Fruit fly (Drosophila melanogaster) whole organism, embryonic: ENCODE data around the gene CG4854.

Experiments used
- Antp ChIP-seq: fragments of 200-800 bp; sonication (Bioruptor generic); optimal IDR thresholded peaks from 3 replicates; lab custom pipeline; 2016; ENCODE audit warnings: missing biosample characterization, missing genetic modification characterization
- B-H1 ChIP-seq: fragments of 200-800 bp; sonication (Bioruptor generic); IDR thresholded peaks from 3 replicates; pipeline ENCODE4 v1.3.6; 2022; ENCODE audit warnings: missing biosample characterization, missing genetic modification characterization
- B-H2 ChIP-seq: fragments of 200-800 bp; sonication (Bioruptor generic); optimal IDR thresholded peaks from 2 replicates; lab custom pipeline; 2018; ENCODE audit warnings: missing biosample characterization, mild to moderate bottlenecking, missing genetic modification characterization
- CG10462 ChIP-seq: fragments of 200-800 bp; sonication (Bioruptor generic); optimal IDR thresholded peaks from 2 replicates; lab custom pipeline; 2016; ENCODE audit warnings: missing biosample characterization, missing genetic modification characterization
- CG10543 ChIP-seq: fragments of 200-800 bp; sonication (Bioruptor generic); optimal IDR thresholded peaks from 3 replicates; lab custom pipeline; 2017; ENCODE audit warnings: missing biosample characterization, mild to moderate bottlenecking, missing genetic modification characterization, moderate library complexity
- CG10979 ChIP-seq: fragments of 200-800 bp; sonication (Bioruptor generic); optimal IDR thresholded peaks from 2 replicates; lab custom pipeline; 2018; ENCODE audit warnings: missing biosample characterization, mild to moderate bottlenecking, missing genetic modification characterization, moderate library complexity
- CG11723 ChIP-seq: fragments of 200-800 bp; sonication (Bioruptor generic); optimal IDR thresholded peaks from 2 replicates; lab custom pipeline; 2017; ENCODE audit warnings: missing biosample characterization, mild to moderate bottlenecking, missing genetic modification characterization
- CG12299 ChIP-seq: fragments of 200-800 bp; sonication (Bioruptor generic); optimal IDR thresholded peaks from 2 replicates; lab custom pipeline; 2018; ENCODE audit warnings: missing biosample characterization, mild to moderate bottlenecking, missing genetic modification characterization
- CG12769 ChIP-seq: fragments of 200-800 bp; sonication (Bioruptor generic); optimal IDR thresholded peaks from 2 replicates; lab custom pipeline; 2019; ENCODE audit warnings: missing biosample characterization, mild to moderate bottlenecking, missing genetic modification characterization, moderate library complexity
- CG16813 ChIP-seq: fragments of 200-800 bp; sonication (Bioruptor generic); IDR thresholded peaks from 3 replicates; pipeline ENCODE4 v1.3.6; 2022; ENCODE audit warnings: missing biosample characterization, missing genetic modification characterization; ENCODE audit not compliant: partially characterized antibody
- CG16815 ChIP-seq: fragments of 200-800 bp; sonication (Bioruptor generic); optimal IDR thresholded peaks from 3 replicates; lab custom pipeline; 2017; ENCODE audit warnings: missing biosample characterization, mild to moderate bottlenecking, missing genetic modification characterization
- CG17829 ChIP-seq: fragments of 200-800 bp; optimal IDR thresholded peaks from 2 replicates; lab custom pipeline; 2019; ENCODE audit warnings: missing biosample characterization, mild to moderate bottlenecking, missing genetic modification characterization, moderate library complexity
- CG30431 ChIP-seq: fragments of 200-800 bp; sonication (Bioruptor generic); optimal IDR thresholded peaks from 2 replicates; lab custom pipeline; 2017; ENCODE audit warnings: missing biosample characterization, missing genetic modification characterization
- CG3838 ChIP-seq: fragments of 200-800 bp; sonication (Bioruptor generic); optimal IDR thresholded peaks from 3 replicates; lab custom pipeline; 2016; ENCODE audit warnings: missing biosample characterization, missing genetic modification characterization
- CG4730 ChIP-seq: fragments of 200-800 bp; sonication (Bioruptor generic); IDR thresholded peaks from 2 replicates; pipeline ENCODE4 v1.3.6; 2022; ENCODE audit warnings: missing biosample characterization, missing genetic modification characterization
- CG6272 ChIP-seq: fragments of 200-800 bp; sonication (Bioruptor generic); IDR thresholded peaks from 2 replicates; pipeline ENCODE4 v1.3.6; 2022; ENCODE audit warnings: missing biosample characterization, missing genetic modification characterization
- CG6765 ChIP-seq: fragments of 200-800 bp; sonication (Bioruptor generic); optimal IDR thresholded peaks from 3 replicates; lab custom pipeline; 2017; ENCODE audit warnings: missing biosample characterization, mild to moderate bottlenecking, missing genetic modification characterization
- CG8359 ChIP-seq: fragments of 200-800 bp; sonication (Bioruptor generic); optimal IDR thresholded peaks from 2 replicates; lab custom pipeline; 2017; ENCODE audit warnings: missing biosample characterization, mild to moderate bottlenecking, missing genetic modification characterization, borderline replicate concordance
- CG8944 ChIP-seq: fragments of 200-800 bp; sonication (Bioruptor generic); optimal IDR thresholded peaks from 3 replicates; lab custom pipeline; 2016; ENCODE audit warnings: missing biosample characterization, missing genetic modification characterization
- Camta ChIP-seq: fragments of 200-800 bp; sonication (Bioruptor generic); optimal IDR thresholded peaks from 2 replicates; lab custom pipeline; 2016; ENCODE audit warnings: missing biosample characterization, missing genetic modification characterization
- Dip3 ChIP-seq: fragments of 200-800 bp; sonication (Bioruptor generic); optimal IDR thresholded peaks from 3 replicates; lab custom pipeline; 2016; ENCODE audit warnings: missing biosample characterization, missing genetic modification characterization
- E2f2 ChIP-seq: fragments of 200-800 bp; sonication (Bioruptor generic); IDR thresholded peaks from 2 replicates; pipeline ENCODE4 v1.3.6; 2022; ENCODE audit warnings: missing biosample characterization, missing genetic modification characterization
- Ets97D ChIP-seq: fragments of 200-800 bp; sonication (Bioruptor generic); optimal IDR thresholded peaks from 3 replicates; lab custom pipeline; 2016; ENCODE audit warnings: missing biosample characterization, missing genetic modification characterization
- GATAe ChIP-seq: fragments of 200-800 bp; sonication (Bioruptor generic); conservative IDR thresholded peaks from 2 replicates; pipeline ENCODE4 v1.3.6; 2022; ENCODE audit warnings: missing biosample characterization, missing genetic modification characterization
- Hr3 ChIP-seq: fragments of 200-800 bp; sonication (Bioruptor generic); optimal IDR thresholded peaks from 3 replicates; lab custom pipeline; 2016; ENCODE audit warnings: missing biosample characterization, missing genetic modification characterization
- Kr ChIP-seq: fragments of 200-800 bp; sonication (Bioruptor generic); optimal IDR thresholded peaks from 2 replicates; lab custom pipeline; 2017; ENCODE audit warnings: missing biosample characterization, mild to moderate bottlenecking, missing genetic modification characterization
- Meics ChIP-seq: fragments of 200-800 bp; sonication (Bioruptor generic); optimal IDR thresholded peaks from 2 replicates; lab custom pipeline; 2017; ENCODE audit warnings: missing biosample characterization, mild to moderate bottlenecking, missing genetic modification characterization
- Mrtf ChIP-seq: fragments of 200-800 bp; sonication (Bioruptor generic); IDR thresholded peaks from 3 replicates; pipeline ENCODE4 v1.3.6; 2022; ENCODE audit warnings: missing biosample characterization, missing genetic modification characterization
- Pdp1 ChIP-seq, 2 experiments: fragments of 200-800 bp; sonication (Bioruptor generic); optimal IDR thresholded peaks; 3 replicates each; lab custom pipeline; 2016; ENCODE audit warnings: missing biosample characterization in 2 of 2, missing genetic modification characterization in 2 of 2, mild to moderate bottlenecking in 1 of 2, moderate library complexity in 1 of 2
- Spps ChIP-seq: fragments of 200-800 bp; sonication (Bioruptor generic); optimal IDR thresholded peaks from 2 replicates; lab custom pipeline; 2018; ENCODE audit warnings: missing biosample characterization, mild to moderate bottlenecking, missing genetic modification characterization
- TFAM ChIP-seq: fragments of 200-800 bp; sonication (Bioruptor generic); optimal IDR thresholded peaks from 2 replicates; lab custom pipeline; 2017; ENCODE audit warnings: missing biosample characterization, missing genetic modification characterization, inconsistent platforms
- Usf ChIP-seq: fragments of 200-800 bp; sonication (Bioruptor generic); optimal IDR thresholded peaks from 2 replicates; lab custom pipeline; 2017; ENCODE audit warnings: missing genotype, missing biosample characterization, missing genetic modification characterization
- br ChIP-seq: fragments of >200 bp; optimal IDR thresholded peaks from 2 replicates; lab custom pipeline; 2017
- cas ChIP-seq: fragments of 200-800 bp; sonication (Bioruptor generic); IDR thresholded peaks from 2 replicates; pipeline ENCODE4 v1.3.6; 2022; ENCODE audit warnings: missing biosample characterization, missing genetic modification characterization
- ci ChIP-seq: fragments of 200-800 bp; sonication (Bioruptor generic); IDR thresholded peaks from 3 replicates; pipeline ENCODE4 v1.3.6; 2022; ENCODE audit warnings: missing biosample characterization, missing genetic modification characterization
- dan ChIP-seq: fragments of 200-800 bp; sonication (Bioruptor generic); IDR thresholded peaks from 2 replicates; pipeline ENCODE4 v1.3.6; 2022; ENCODE audit warnings: missing biosample characterization, missing genetic modification characterization
- dati ChIP-seq: fragments of 200-800 bp; sonication (Bioruptor generic); IDR thresholded peaks from 2 replicates; pipeline ENCODE4 v1.3.6; 2022; ENCODE audit warnings: missing biosample characterization, missing genetic modification characterization
- dpn ChIP-seq, 2 experiments: fragments of 200-800 bp; sonication (Bioruptor generic); optimal IDR thresholded peaks; 3 replicates each; lab custom pipeline; 2016; ENCODE audit warnings: missing biosample characterization in 2 of 2, missing genetic modification characterization in 2 of 2
- grau ChIP-seq: fragments of 200-800 bp; optimal IDR thresholded peaks from 3 replicates; lab custom pipeline; 2019; ENCODE audit warnings: missing biosample characterization, mild to moderate bottlenecking, missing genetic modification characterization, moderate library complexity
- h ChIP-seq: fragments of >200 bp; optimal IDR thresholded peaks from 2 replicates; lab custom pipeline; 2017
- ham ChIP-seq: fragments of 200-800 bp; sonication (Bioruptor generic); IDR thresholded peaks from 2 replicates; pipeline ENCODE4 v1.3.6; 2022; ENCODE audit warnings: missing biosample characterization, missing genetic modification characterization
- lmd ChIP-seq: fragments of 200-800 bp; sonication (Bioruptor generic); IDR thresholded peaks from 2 replicates; pipeline ENCODE4 v1.3.6; 2022; ENCODE audit warnings: missing biosample characterization, missing genetic modification characterization
- pb ChIP-seq: fragments of 200-800 bp; sonication (Bioruptor generic); optimal IDR thresholded peaks from 3 replicates; lab custom pipeline; 2016; ENCODE audit warnings: missing biosample characterization, missing genetic modification characterization
- pfk ChIP-seq: fragments of 200-800 bp; sonication (Bioruptor generic); optimal IDR thresholded peaks from 2 replicates; lab custom pipeline; 2018; ENCODE audit warnings: missing biosample characterization, mild to moderate bottlenecking, missing genetic modification characterization, moderate library complexity
- pros ChIP-seq: fragments of 200-800 bp; sonication (Bioruptor generic); optimal IDR thresholded peaks from 3 replicates; lab custom pipeline; 2019; ENCODE audit warnings: missing biosample characterization, mild to moderate bottlenecking, missing genetic modification characterization, moderate library complexity
- sc ChIP-seq, 3 experiments: fragments of >200 bp in 2 of 3; fragments of 200-800 bp in 1 of 3; sonication (Bioruptor generic) in 1 of 3; optimal IDR thresholded peaks; 2 replicates in 2 of 3; 3 replicates in 1 of 3; lab custom pipeline; 2017; ENCODE audit warnings: mild to moderate bottlenecking in 1 of 3, missing biosample characterization in 1 of 3, missing genetic modification characterization in 1 of 3, missing genetic modification reagents in 1 of 3
- sisA ChIP-seq: fragments of 200-800 bp; sonication (Bioruptor generic); IDR thresholded peaks from 2 replicates; pipeline ENCODE4 v1.3.6; 2022; ENCODE audit warnings: missing biosample characterization, missing genetic modification characterization
- tio ChIP-seq: fragments of 200-800 bp; sonication (Bioruptor generic); optimal IDR thresholded peaks from 2 replicates; lab custom pipeline; 2017; ENCODE audit warnings: missing biosample characterization, missing genetic modification characterization, inconsistent platforms
- unc-4 ChIP-seq: fragments of 200-800 bp; sonication (Bioruptor generic); IDR thresholded peaks from 2 replicates; pipeline ENCODE4 v1.3.6; 2022; ENCODE audit warnings: missing biosample characterization, missing genetic modification characterization; ENCODE audit not compliant: partially characterized antibody
- vnd ChIP-seq: fragments of 200-800 bp; sonication (Bioruptor generic); IDR thresholded peaks from 3 replicates; pipeline ENCODE4 v1.3.6; 2022; ENCODE audit warnings: missing biosample characterization, missing genetic modification characterization; ENCODE audit not compliant: partially characterized antibody
- wek ChIP-seq: fragments of 200-800 bp; sonication (Bioruptor generic); optimal IDR thresholded peaks from 3 replicates; lab custom pipeline; 2018; ENCODE audit warnings: missing biosample characterization, mild to moderate bottlenecking, missing genetic modification characterization, moderate library complexity

Gene CG4854

DNA sequence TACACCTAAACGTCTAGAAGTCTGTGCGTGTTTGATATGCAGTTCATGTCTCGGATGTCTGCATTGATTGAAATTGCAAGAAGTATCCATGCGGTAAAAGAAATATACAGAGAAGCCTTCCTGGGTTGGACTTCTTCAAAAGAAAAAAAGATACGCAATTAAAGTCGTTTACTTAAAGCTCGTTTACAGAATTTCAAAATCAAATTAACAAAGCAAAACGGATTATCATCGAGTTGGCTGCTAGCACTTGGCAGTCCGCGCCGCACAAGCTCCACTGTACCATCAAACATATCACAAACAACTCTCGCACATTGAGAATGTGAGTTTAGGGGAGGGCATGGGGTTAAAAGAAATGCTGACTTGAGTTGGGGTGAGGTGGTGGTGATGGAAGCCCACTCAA, 29.4 kb upstream of the CG4854 start (continued):
- TF ChIP-seq sc (optimal IDR thresholded peaks at IDR 0.05; lab: Kevin White, UChicago) (no peak), sc (GFP tag; optimal IDR thresholded peaks at IDR 0.05; lab: Kevin White, UChicago) (peak; percentile 70), br (lab: Kevin White, UChicago) (no peak), dpn (GFP tag; optimal IDR thresholded peaks at IDR 0.05; lab: Kevin White, UChicago) (peak; percentile 52 to 79), cas (0 out of 2 replicates have a peak, but pooled peaks have one; percentile 37), grau (tag; lab: Kevin White, UChicago) (peak; percentile 95), Usf (GFP tag; lab: Kevin White, UChicago) (peak; percentile 45), pb (GFP tag; lab: Kevin White, UChicago) (no peak), CG4730 (GFP tag; lab: Robert Waterston, UW) (peak; percentile 65), Dip3 (GFP tag; lab: Kevin White, UChicago) (peak; percentile 33), lmd (GFP tag; lab: Robert Waterston, UW) (peak; percentile 72), CG12769 (peak; percentile 60), CG11723 (GFP tag; lab: Kevin White, UChicago) (peak; percentile 68), CG8359 (GFP tag; lab: Kevin White, UChicago) (peak; percentile 38), Ets97D (GFP tag; lab: Kevin White, UChicago) (no peak), Kr (GFP tag; lab: Kevin White, UChicago) (no peak), CG16813 (GFP tag; lab: Robert Waterston, UW) (no peak), dati (GFP tag; lab: Robert Waterston, UW) (no peak), CG17829 (tag; lab: Kevin White, UChicago) (peak; percentile 78), Camta (GFP tag; lab: Kevin White, UChicago) (peak; percentile 60), CG6765 (GFP tag; lab: Kevin White, UChicago) (no peak), GATAe (GFP tag; lab: Robert Waterston, UW) (no peak), pros (GFP tag; lab: Kevin White, UChicago) (no peak), CG30431 (GFP tag; lab: Kevin White, UChicago) (peak; percentile 75), dan (peak; percentile 64; the same call in 1 of the 2 replicates), CG8944 (GFP tag; lab: Kevin White, UChicago) (peak; percentile 76), ci (GFP tag; lab: Robert Waterston, UW) (peak; percentile 93), B-H2 (GFP tag; lab: Kevin White, UChicago) (no peak), Spps (tag; lab: Kevin White, UChicago) (peak; percentile 75), ham (GFP tag; lab: Robert Waterston, UW) (no peak), Pdp1 (GFP tag; optimal IDR thresholded peaks at IDR 0.05; lab: Kevin White, UChicago) (peak; percentile 59 to 69), E2f2 (GFP tag; lab: Robert Waterston, UW) (no peak), TFAM (GFP tag; lab: Kevin White, UChicago) (peak; percentile 9), Antp (GFP tag; lab: Kevin White, UChicago) (peak; percentile 84)
- TF ChIP-seq, all 482 proteins: peak for 318

- TF ChIP-seq sisA (peak; percentile 77), h (lab: Kevin White, UChicago) (no peak), wek (no peak), tio (GFP tag; lab: Kevin White, UChicago) (peak; percentile 59), CG6272 (GFP tag; lab: Robert Waterston, UW) (peak; percentile 57; the same call in 1 of the 2 replicates), CG16815 (peak; percentile 69), Meics (GFP tag; lab: Kevin White, UChicago) (peak; percentile 78), B-H1 (peak; percentile 66), Hr3 (GFP tag; lab: Kevin White, UChicago) (peak; percentile 76), CG12299 (peak; percentile 68), CG10543 (peak; percentile 1), vnd (no peak), CG10979 (tag; lab: Kevin White, UChicago) (peak; percentile 88), CG3838 (GFP tag; lab: Kevin White, UChicago) (no peak), CG10462 (GFP tag; lab: Kevin White, UChicago) (peak; percentile 54), Mrtf (GFP tag; lab: Robert Waterston, UW) (peak; percentile 63; the same call in 1 of the 3 replicates), pfk (GFP tag; lab: Kevin White, UChicago) (no peak), unc-4 (GFP tag; lab: Robert Waterston, UW) (no peak)
Observed at dm6 chr3R:19999474-19999873, 28.4 kb upstream of the CG4854 start.
